Fruit fly (Drosophila melanogaster): ENCODE measurements around the gene RhoGAP16F.
A peak's percentile ranks its signal among the peaks of the same experiment; 100 is the strongest.

RhoGAP16F gene

dm6 chrX:18136910-18137849 lies 44.2 kb downstream of the RhoGAP16F start, which contains the start of gene ari-1 (continued):
- TF ChIP-seq CG33213 (GFP tag; optimal IDR thresholded peaks at IDR 0.05) (peak; percentile 41), nerfin-1 (tag; optimal IDR thresholded peaks at IDR 0.05) (no peak), Sox102F (GFP tag; optimal IDR thresholded peaks at IDR 0.05) (no peak), Lpt (GFP tag; optimal IDR thresholded peaks at IDR 0.05) (no peak), fu2 (GFP tag; optimal IDR thresholded peaks at IDR 0.05) (no peak), CG10274 (GFP tag; optimal IDR thresholded peaks at IDR 0.05) (no peak), pum (GFP tag; optimal IDR thresholded peaks at IDR 0.05) (no peak), CG18262 (tag; optimal IDR thresholded peaks at IDR 0.05) (no peak), CG14965 (GFP tag; optimal IDR thresholded peaks at IDR 0.05; ENCODE audit: borderline replicate concordance) (no peak), CG4617 (GFP tag; optimal IDR thresholded peaks at IDR 0.05; ENCODE audit: borderline replicate concordance) (peak; percentile 50), MBD-R2 (GFP tag; IDR thresholded peaks at IDR 0.05) (peak; percentile 35; the same call in 1 of the 2 replicates), Dref (GFP tag; IDR thresholded peaks at IDR 0.05) (peak; percentile 60), Pdp1 (GFP tag; optimal IDR thresholded peaks at IDR 0.05) (peak in 1 of 2 experiments; percentile 15), CG18764 (GFP tag; optimal IDR thresholded peaks at IDR 0.05) (no peak), HLHmδ (GFP tag; optimal IDR thresholded peaks at IDR 0.05) (no peak), yki (optimal IDR thresholded peaks at IDR 0.05) (no peak), CG10959 (GFP tag; IDR thresholded peaks at IDR 0.05) (no peak), Lim3 (GFP tag; IDR thresholded peaks at IDR 0.05) (no peak), Med (GFP tag) (peak; percentile 76), phol (tag; optimal IDR thresholded peaks at IDR 0.05) (no peak), Six4 (GFP tag; optimal IDR thresholded peaks at IDR 0.05) (no peak), sqz (GFP tag; optimal IDR thresholded peaks at IDR 0.05) (peak; percentile 9), CG12071 (GFP tag; optimal IDR thresholded peaks at IDR 0.05) (no peak), NK7.1 (GFP tag; optimal IDR thresholded peaks at IDR 0.05) (no peak), trh (GFP tag; optimal IDR thresholded peaks at IDR 0.05) (no peak), YL-1 (GFP tag; optimal IDR thresholded peaks at IDR 0.05) (peak; percentile 58), CG15011 (GFP tag; optimal IDR thresholded peaks at IDR 0.05) (no peak), Doc3 (GFP tag; IDR thresholded peaks at IDR 0.05; ENCODE audit: partially characterized antibody) (peak; percentile 31; the same call in 1 of the 3 replicates)

- no peak for TF ChIP-seq CG16815 (GFP tag; optimal IDR thresholded peaks at IDR 0.05)
- TF ChIP-seq Med (GFP tag), result peak; percentile 82
- peak; percentile 78 for TF ChIP-seq CG34224 (GFP tag; IDR thresholded peaks at IDR 0.05; ENCODE audit: partially characterized antibody)
- TF ChIP-seq her (GFP tag; optimal IDR thresholded peaks at IDR 0.05), result no peak
- peak; percentile 96 for TF ChIP-seq CG16863 (GFP tag; optimal IDR thresholded peaks at IDR 0.05)
- no peak for TF ChIP-seq CG32532 (GFP tag; IDR thresholded peaks at IDR 0.05)
- TF ChIP-seq CG12659 (GFP tag; optimal IDR thresholded peaks at IDR 0.05), result peak; percentile 2
- peak; percentile 35; the same call in 1 of the 2 replicates for TF ChIP-seq CG2129 (GFP tag; IDR thresholded peaks at IDR 0.05; ENCODE audit: partially characterized antibody)
- no peak for TF ChIP-seq mam (GFP tag; optimal IDR thresholded peaks at IDR 0.05)
- peak; percentile 17 for TF ChIP-seq phol (tag; optimal IDR thresholded peaks at IDR 0.05)
- TF ChIP-seq CG13287 (GFP tag; IDR thresholded peaks at IDR 0.05; ENCODE audit: partially characterized antibody), result peak; percentile 68
- peak; percentile 90 for TF ChIP-seq E2f2 (GFP tag; IDR thresholded peaks at IDR 0.05)
- TF ChIP-seq Chrac-16 (GFP tag; optimal IDR thresholded peaks at IDR 0.05), result no peak
- TF ChIP-seq Sry-δ (GFP tag; optimal IDR thresholded peaks at IDR 0.05), result peak; percentile 40
- peak; percentile 79 for TF ChIP-seq BEAF-32 (GFP tag; optimal IDR thresholded peaks at IDR 0.05)
- TF ChIP-seq nerfin-2 (GFP tag; IDR thresholded peaks at IDR 0.05; ENCODE audit: partially characterized antibody), result peak; percentile 71
- TF ChIP-seq CG9932 (GFP tag; IDR thresholded peaks at IDR 0.05), result peak; percentile 26; the same call in 1 of the 2 replicates
- TF ChIP-seq CG10959 (GFP tag; IDR thresholded peaks at IDR 0.05), result no peak
- peak; percentile 80; the same call in 2 of the 4 replicates for TF ChIP-seq chinmo (GFP tag; IDR thresholded peaks at IDR 0.05; ENCODE audit: partially characterized antibody)
- TF ChIP-seq CG2116 (GFP tag; optimal IDR thresholded peaks at IDR 0.05), result peak; percentile 98
- TF ChIP-seq Scr (GFP tag; IDR thresholded peaks at IDR 0.05; ENCODE audit: partially characterized antibody), result peak; percentile 67
- TF ChIP-seq CG16813 (GFP tag; IDR thresholded peaks at IDR 0.05; ENCODE audit: partially characterized antibody), result peak; percentile 83
- peak; percentile 61 for TF ChIP-seq hbn (GFP tag; IDR thresholded peaks at IDR 0.05; ENCODE audit: partially characterized antibody)
Measured at dm6 chrX:18138297-18138696, 45.4 kb downstream of the RhoGAP16F start, which contains the start of gene CG43229. CG43229 (plus strand) TSS chrX:18138542.

Measured in whole organism, embryonic.